Fruit fly (Drosophila melanogaster): ENCODE results near the gene csw.

Gene csw

dm6 chrX:2145114-2145513 is 51.1 kb downstream of the csw start, which contains the start of gene Pgd (continued):
- TF ChIP-seq Ssrp (tag; optimal IDR thresholded peaks at IDR 0.05): no peak
- TF ChIP-seq CG9215 (GFP tag; IDR thresholded peaks at IDR 0.05): no peak
- no peak for TF ChIP-seq vvl (GFP tag; IDR thresholded peaks at IDR 0.05)
- no peak for TF ChIP-seq CG4730 (GFP tag; IDR thresholded peaks at IDR 0.05)
- TF ChIP-seq CG14667 (GFP tag; IDR thresholded peaks at IDR 0.05): no peak
- no peak for TF ChIP-seq pb (GFP tag; optimal IDR thresholded peaks at IDR 0.05)
- TF ChIP-seq CG15601 (tag; optimal IDR thresholded peaks at IDR 0.05): no peak
- no peak for TF ChIP-seq CG1603 (tag; optimal IDR thresholded peaks at IDR 0.05)
- TF ChIP-seq CG2678 (tag; optimal IDR thresholded peaks at IDR 0.05): no peak
- TF ChIP-seq CG12942 (GFP tag; optimal IDR thresholded peaks at IDR 0.05): no peak
- TF ChIP-seq shn (GFP tag; optimal IDR thresholded peaks at IDR 0.05): no peak
- no peak for TF ChIP-seq CG18262 (tag; optimal IDR thresholded peaks at IDR 0.05)
- TF ChIP-seq Bgb (GFP tag; IDR thresholded peaks at IDR 0.05; ENCODE audit: partially characterized antibody): peak; percentile 73
- TF ChIP-seq ash1 (GFP tag; optimal IDR thresholded peaks at IDR 0.05): no peak
- TF ChIP-seq al (GFP tag; IDR thresholded peaks at IDR 0.05): no peak
- no peak for TF ChIP-seq CG8765 (GFP tag; IDR thresholded peaks at IDR 0.05)
- TF ChIP-seq Dp (GFP tag; optimal IDR thresholded peaks at IDR 0.05): peak; percentile 75
- TF ChIP-seq CG17361 (GFP tag; IDR thresholded peaks at IDR 0.05): no peak
- no peak for TF ChIP-seq CG3726 (GFP tag; IDR thresholded peaks at IDR 0.05)
- peak; percentile 59 for TF ChIP-seq Sry-δ (GFP tag; optimal IDR thresholded peaks at IDR 0.05)
- TF ChIP-seq HLH3B (GFP tag; IDR thresholded peaks at IDR 0.05): no peak
- no peak for TF ChIP-seq dimm (GFP tag; IDR thresholded peaks at IDR 0.05)
- no peak for TF ChIP-seq CG11398 (GFP tag; optimal IDR thresholded peaks at IDR 0.05)
- no peak for TF ChIP-seq pnt (GFP tag; optimal IDR thresholded peaks at IDR 0.05)
- TF ChIP-seq ase (GFP tag; IDR thresholded peaks at IDR 0.05): no peak
- no peak for TF ChIP-seq CG1024 (GFP tag; IDR thresholded peaks at IDR 0.05)
- no peak for TF ChIP-seq CG11695 (GFP tag; IDR thresholded peaks at IDR 0.05)
- TF ChIP-seq inv (GFP tag; IDR thresholded peaks at IDR 0.05; ENCODE audit: partially characterized antibody): peak; percentile 34; the same call in 1 of the 2 replicates
- TF ChIP-seq dati (GFP tag; IDR thresholded peaks at IDR 0.05): no peak
- peak; percentile 64 for TF ChIP-seq hbn (GFP tag; IDR thresholded peaks at IDR 0.05; ENCODE audit: partially characterized antibody)
- no peak for TF ChIP-seq HmgD (GFP tag; optimal IDR thresholded peaks at IDR 0.05)
- peak; percentile 39 for TF ChIP-seq CG34376 (GFP tag; optimal IDR thresholded peaks at IDR 0.05)
- TF ChIP-seq cad (GFP tag; optimal IDR thresholded peaks at IDR 0.05): no peak
- no peak for TF ChIP-seq Nf-YB (GFP tag; optimal IDR thresholded peaks at IDR 0.05)
- no peak for TF ChIP-seq CG18011 (GFP tag; optimal IDR thresholded peaks at IDR 0.05)
- TF ChIP-seq gro (GFP tag; optimal IDR thresholded peaks at IDR 0.05): no peak
- TF ChIP-seq chif (GFP tag; optimal IDR thresholded peaks at IDR 0.05): no peak
- no peak for TF ChIP-seq Neu2 (GFP tag; optimal IDR thresholded peaks at IDR 0.05; ENCODE audit: borderline replicate concordance)
- no peak for TF ChIP-seq CG17385 (GFP tag; optimal IDR thresholded peaks at IDR 0.05)
- peak; percentile 55 for TF ChIP-seq sna (GFP tag; IDR thresholded peaks at IDR 0.05; ENCODE audit: partially characterized antibody)
- TF ChIP-seq CG7357 (GFP tag; IDR thresholded peaks at IDR 0.05): no peak
- no peak for TF ChIP-seq CG3847 (GFP tag; IDR thresholded peaks at IDR 0.05)
- no peak for TF ChIP-seq CG4328 (GFP tag; optimal IDR thresholded peaks at IDR 0.05)
- peak; percentile 56 for TF ChIP-seq pzg (GFP tag; optimal IDR thresholded peaks at IDR 0.05)
- TF ChIP-seq Jarid2 (GFP tag; optimal IDR thresholded peaks at IDR 0.05): peak; percentile 15
- TF ChIP-seq CG17359 (tag; optimal IDR thresholded peaks at IDR 0.05): no peak
- no peak for TF ChIP-seq nau (GFP tag; optimal IDR thresholded peaks at IDR 0.05)
- TF ChIP-seq CG10543 (GFP tag; optimal IDR thresholded peaks at IDR 0.05): no peak
- TF ChIP-seq hkb (optimal IDR thresholded peaks at IDR 0.05): no peak
- TF ChIP-seq hkb (GFP tag; IDR thresholded peaks at IDR 0.05): no peak
- TF ChIP-seq Xbp1 (GFP tag; optimal IDR thresholded peaks at IDR 0.05): no peak
- no peak for TF ChIP-seq CG12219 (GFP tag; optimal IDR thresholded peaks at IDR 0.05)

Measured in whole organism, embryonic.